Fruit fly (Drosophila melanogaster): ENCODE results near the gene Rab1.
A peak's percentile ranks its signal among the peaks of the same experiment; 100 is the strongest.

Gene Rab1

DNA sequence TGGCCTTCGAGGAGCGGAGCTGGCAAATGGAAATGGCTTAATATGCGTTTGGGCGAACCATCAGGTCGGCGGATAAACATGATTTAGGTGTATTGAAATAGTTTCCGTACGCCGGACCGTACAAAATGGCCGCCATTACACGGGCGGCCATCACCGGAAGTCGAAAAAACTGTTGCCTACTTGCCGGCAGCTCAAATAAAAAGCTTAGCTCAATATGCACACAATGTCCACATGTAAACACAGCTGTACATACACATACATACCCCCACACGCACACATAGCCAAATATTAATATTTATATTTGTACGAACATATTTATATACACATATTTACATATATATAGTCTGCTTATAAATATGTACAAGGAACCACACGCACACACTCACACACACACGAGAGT is 5.7 kb downstream of the Rab1 start (continued):
- no peak for TF ChIP-seq salm (tag; optimal IDR thresholded peaks at IDR 0.05)
- TF ChIP-seq sqz (GFP tag; optimal IDR thresholded peaks at IDR 0.05): no peak
- TF ChIP-seq aop (GFP tag; IDR thresholded peaks at IDR 0.05): no peak
- no peak for TF ChIP-seq repo (GFP tag; optimal IDR thresholded peaks at IDR 0.05)
- TF ChIP-seq fd3F (GFP tag; optimal IDR thresholded peaks at IDR 0.05): peak; percentile 22
- TF ChIP-seq gcm (GFP tag; optimal IDR thresholded peaks at IDR 0.05): peak; percentile 32
- no peak for TF ChIP-seq jigr1 (GFP tag; IDR thresholded peaks at IDR 0.05)
- TF ChIP-seq NFAT (GFP tag; IDR thresholded peaks at IDR 0.05): 0 out of 2 replicates have a peak, but pooled peaks have one; percentile 27
- TF ChIP-seq CG15011 (GFP tag; optimal IDR thresholded peaks at IDR 0.05): peak; percentile 3
- TF ChIP-seq CG42726 (GFP tag; IDR thresholded peaks at IDR 0.05; ENCODE audit: partially characterized antibody): no peak
- TF ChIP-seq seq (GFP tag; IDR thresholded peaks at IDR 0.05): peak; percentile 59
- TF ChIP-seq CG16779 (GFP tag; IDR thresholded peaks at IDR 0.05): no peak
- no peak for TF ChIP-seq pnt (GFP tag; optimal IDR thresholded peaks at IDR 0.05)
- peak; percentile 10 for TF ChIP-seq CG6765 (GFP tag; optimal IDR thresholded peaks at IDR 0.05)
- no peak for TF ChIP-seq CG4404 (GFP tag; IDR thresholded peaks at IDR 0.05)
- TF ChIP-seq Ssrp (tag; optimal IDR thresholded peaks at IDR 0.05): no peak
- no peak for TF ChIP-seq CTCF (GFP tag; optimal IDR thresholded peaks at IDR 0.05)
- TF ChIP-seq sisA (GFP tag; IDR thresholded peaks at IDR 0.05): no peak
- peak; percentile 22 for TF ChIP-seq BtbVII (GFP tag; optimal IDR thresholded peaks at IDR 0.05)
- TF ChIP-seq Poxn (GFP tag; IDR thresholded peaks at IDR 0.05): no peak
- TF ChIP-seq nau (GFP tag; optimal IDR thresholded peaks at IDR 0.05): no peak
- no peak for TF ChIP-seq CG9797 (GFP tag; optimal IDR thresholded peaks at IDR 0.05)
- no peak for TF ChIP-seq Hmx (GFP tag; optimal IDR thresholded peaks at IDR 0.05)
- TF ChIP-seq p53 (GFP tag; optimal IDR thresholded peaks at IDR 0.05): no peak
- TF ChIP-seq ro (GFP tag; IDR thresholded peaks at IDR 0.05): no peak
- peak; percentile 19 for TF ChIP-seq nerfin-1 (tag; optimal IDR thresholded peaks at IDR 0.05)
- no peak for TF ChIP-seq hth (optimal IDR thresholded peaks at IDR 0.05)
- no peak for TF ChIP-seq zf30C (GFP tag; optimal IDR thresholded peaks at IDR 0.05)
- no peak for TF ChIP-seq Dip3 (GFP tag; optimal IDR thresholded peaks at IDR 0.05)
- TF ChIP-seq Gug (GFP tag; IDR thresholded peaks at IDR 0.05): no peak
- TF ChIP-seq Ets65A (GFP tag): no peak
- TF ChIP-seq CG17802 (tag; optimal IDR thresholded peaks at IDR 0.05): peak; percentile 5
- TF ChIP-seq Ravus (GFP tag; IDR thresholded peaks at IDR 0.05): no peak
- TF ChIP-seq amos (GFP tag; IDR thresholded peaks at IDR 0.05; ENCODE audit: partially characterized antibody): no peak
- TF ChIP-seq CG17612 (GFP tag; IDR thresholded peaks at IDR 0.05): 0 out of 2 replicates have a peak, but pooled peaks have one; percentile 18
- TF ChIP-seq sug (tag; optimal IDR thresholded peaks at IDR 0.05): no peak
- TF ChIP-seq CG1529 (GFP tag; optimal IDR thresholded peaks at IDR 0.05): peak; percentile 37
- TF ChIP-seq CG7271 (tag; optimal IDR thresholded peaks at IDR 0.05): no peak
- TF ChIP-seq CG3281 (GFP tag; optimal IDR thresholded peaks at IDR 0.05): no peak
- TF ChIP-seq Max (GFP tag; optimal IDR thresholded peaks at IDR 0.05): no peak
- TF ChIP-seq Dbx (GFP tag; IDR thresholded peaks at IDR 0.05): no peak; the same call in 2 of the 3 replicates
- TF ChIP-seq CG10959 (GFP tag; IDR thresholded peaks at IDR 0.05): peak; percentile 28; the same call in 1 of the 2 replicates
- TF ChIP-seq hb (GFP tag; IDR thresholded peaks at IDR 0.05; ENCODE audit: partially characterized antibody): no peak
- peak; percentile 31 for TF ChIP-seq odd (GFP tag; optimal IDR thresholded peaks at IDR 0.05)
- TF ChIP-seq cwo (GFP tag; optimal IDR thresholded peaks at IDR 0.05): no peak
- peak; percentile 60 for TF ChIP-seq CG12744 (GFP tag; optimal IDR thresholded peaks at IDR 0.05)
- no peak for TF ChIP-seq eve (GFP tag; optimal IDR thresholded peaks at IDR 0.05)
- TF ChIP-seq eyg (GFP tag; optimal IDR thresholded peaks at IDR 0.05): no peak
- TF ChIP-seq CG10565 (GFP tag; optimal IDR thresholded peaks at IDR 0.05): no peak
- peak; percentile 35 for TF ChIP-seq wek (GFP tag; optimal IDR thresholded peaks at IDR 0.05)
- TF ChIP-seq H2.0 (GFP tag; IDR thresholded peaks at IDR 0.05): peak; percentile 33; the same call in 1 of the 2 replicates
- no peak for TF ChIP-seq CG10462 (GFP tag; optimal IDR thresholded peaks at IDR 0.05)
- TF ChIP-seq bowl (GFP tag; IDR thresholded peaks at IDR 0.05): no peak

All from whole organism, embryonic.